Worm (Caenorhabditis elegans) whole organism, early embryonic: ENCODE measurements around the gene T19H5.4.

Experiments
- B0310.2 ChIP-seq: sonication (generic microtip); optimal IDR thresholded peaks from 2 replicates; lab custom pipeline; 2016; ENCODE audit warnings: mild to moderate bottlenecking, missing genetic modification characterization, missing compliant biosample characterization
- F13C5.2 ChIP-seq: sonication (generic microtip); optimal IDR thresholded peaks from 2 replicates; lab custom pipeline; 2017; ENCODE audit warnings: mild to moderate bottlenecking, missing genetic modification characterization, inconsistent platforms, missing compliant biosample characterization
- aly-1 ChIP-seq: sonication (generic microtip); optimal IDR thresholded peaks from 2 replicates; lab custom pipeline; 2016; ENCODE audit warnings: missing genetic modification characterization, missing compliant biosample characterization
- ama-1 ChIP-seq: fragments of 150-350 bp; optimal IDR thresholded peaks from 2 replicates; lab custom pipeline; 2014
- ceh-13 ChIP-seq: fragments of 200-800 bp; sonication (Bioruptor generic); optimal IDR thresholded peaks from 2 replicates; lab custom pipeline; 2018; ENCODE audit warnings: mild to moderate bottlenecking, missing genetic modification characterization, missing compliant biosample characterization
- ceh-36 ChIP-seq: sonication (generic microtip); optimal IDR thresholded peaks from 2 replicates; lab custom pipeline; 2016; ENCODE audit warnings: missing genetic modification characterization, inconsistent platforms, missing compliant biosample characterization
- ets-7 ChIP-seq: sonication (generic microtip); optimal IDR thresholded peaks from 2 replicates; lab custom pipeline; 2016; ENCODE audit warnings: missing genotype, missing genetic modification characterization, missing compliant biosample characterization
- flt-1 ChIP-seq: fragments of 200-800 bp; sonication (Bioruptor generic); IDR thresholded peaks from 2 replicates; pipeline ENCODE4 v1.3.6; 2022; ENCODE audit warnings: missing genetic modification characterization, missing compliant biosample characterization
- hmbx-1 ChIP-seq: sonication (generic microtip); optimal IDR thresholded peaks from 2 replicates; lab custom pipeline; 2016; ENCODE audit warnings: mild to moderate bottlenecking, missing genetic modification characterization, missing compliant biosample characterization
- hmg-4 ChIP-seq: fragments of 200-800 bp; sonication (Bioruptor generic); optimal IDR thresholded peaks from 2 replicates; lab custom pipeline; 2018; ENCODE audit warnings: mild to moderate bottlenecking, missing genetic modification characterization, missing compliant biosample characterization
- hnd-1 ChIP-seq: sonication (generic microtip); optimal IDR thresholded peaks from 2 replicates; lab custom pipeline; 2016; ENCODE audit warnings: missing genetic modification characterization, missing compliant biosample characterization
- pes-1 ChIP-seq: fragments of 200-800 bp; sonication (Bioruptor generic); IDR thresholded peaks from 2 replicates; pipeline ENCODE4 v1.3.6; 2022; ENCODE audit warnings: missing genetic modification reagents, missing genetic modification characterization, missing compliant biosample characterization
- scrt-1 ChIP-seq: fragments of 200-800 bp; sonication (Bioruptor generic); IDR thresholded peaks from 2 replicates; pipeline ENCODE4 v1.3.6; 2022; ENCODE audit warnings: missing genetic modification characterization, missing compliant biosample characterization
- sea-1 ChIP-seq: fragments of 200-800 bp; sonication (Bioruptor generic); conservative IDR thresholded peaks from 2 replicates; pipeline ENCODE4 v1.3.6; 2022; ENCODE audit warnings: missing genetic modification characterization, missing compliant biosample characterization
- tbx-11 ChIP-seq: fragments of 200-800 bp; sonication (Bioruptor generic); IDR thresholded peaks from 2 replicates; pipeline ENCODE4 v1.3.6; 2022; ENCODE audit warnings: missing genetic modification characterization, missing compliant biosample characterization
- tbx-37 ChIP-seq: fragments of 200-800 bp; sonication (Bioruptor generic); conservative IDR thresholded peaks from 2 replicates; pipeline ENCODE4 v1.3.6; 2022; ENCODE audit warnings: missing genetic modification reagents, missing genetic modification characterization, missing compliant biosample characterization
- tra-4 ChIP-seq: sonication (generic microtip); optimal IDR thresholded peaks from 2 replicates; lab custom pipeline; 2017; ENCODE audit warnings: missing genetic modification characterization, missing compliant biosample characterization

T19H5.4 gene

ce11 chrII:9516836-9517235, 29.6 kb upstream of the T19H5.4 start, which contains the start of gene gcy-1:
TSS of gene gcy-1 (minus strand) at chrII:9516936.
- no peak for TF ChIP-seq scrt-1 (GFP tag; lab: Robert Waterston, UW)
- no peak for TF ChIP-seq ceh-36 (tag; lab: Kevin White, UChicago)
- TF ChIP-seq hnd-1 = no peak
- TF ChIP-seq ama-1 (lab: Kevin White, UChicago) = no peak
- no peak for TF ChIP-seq flt-1 (GFP tag; lab: Robert Waterston, UW)
- TF ChIP-seq hmg-4 = no peak
- TF ChIP-seq ceh-13 = no peak
- TF ChIP-seq sea-1 (GFP tag; lab: Robert Waterston, UW) = no peak
- TF ChIP-seq B0310.2 (tag; lab: Kevin White, UChicago) = no peak
- TF ChIP-seq ets-7 (tag; lab: Kevin White, UChicago) = no peak
- TF ChIP-seq tbx-11 (GFP tag; lab: Robert Waterston, UW) = no peak
- TF ChIP-seq tra-4 (tag; lab: Kevin White, UChicago) = no peak
- no peak for TF ChIP-seq hmbx-1
- TF ChIP-seq aly-1 (tag; lab: Kevin White, UChicago) = no peak

- TF ChIP-seq aly-1 (tag; lab: Kevin White, UChicago) (no peak), hmg-4 (no peak), ceh-36 (tag; lab: Kevin White, UChicago) (no peak), ets-7 (tag; lab: Kevin White, UChicago) (no peak), sea-1 (GFP tag; lab: Robert Waterston, UW) (no peak), pes-1 (GFP tag; lab: Robert Waterston, UW) (no peak), F13C5.2 (tag; lab: Kevin White, UChicago) (no peak), ama-1 (lab: Kevin White, UChicago) (no peak), B0310.2 (tag; lab: Kevin White, UChicago) (no peak), tbx-11 (GFP tag; lab: Robert Waterston, UW) (no peak), hmbx-1 (no peak), tbx-37 (no peak), flt-1 (GFP tag; lab: Robert Waterston, UW) (no peak), tra-4 (tag; lab: Kevin White, UChicago) (no peak)
These were observed 20.0 kb upstream of the T19H5.4 start, which contains the start of gene gcy-3 for ce11 chrII:9507181-9507580. TSS of gene gcy-3 (minus strand) at chrII:9507281.

ce11 chrII:9501955-9502354, 14.8 kb upstream of the T19H5.4 start:
- no peak for TF ChIP-seq aly-1 (tag; lab: Kevin White, UChicago)
- no peak for TF ChIP-seq ets-7 (tag; lab: Kevin White, UChicago)
- no peak for TF ChIP-seq B0310.2 (tag; lab: Kevin White, UChicago)
- TF ChIP-seq sea-1 (GFP tag; lab: Robert Waterston, UW) = no peak
- no peak for TF ChIP-seq ama-1 (lab: Kevin White, UChicago)
- TF ChIP-seq pes-1 (GFP tag; lab: Robert Waterston, UW) = no peak
- TF ChIP-seq flt-1 (GFP tag; lab: Robert Waterston, UW) = no peak
- no peak for TF ChIP-seq tbx-37
- TF ChIP-seq F13C5.2 (tag; lab: Kevin White, UChicago) = no peak
- TF ChIP-seq hmg-4 = no peak
- no peak for TF ChIP-seq hmbx-1
- no peak for TF ChIP-seq tra-4 (tag; lab: Kevin White, UChicago)

ce11 chrII:9500926-9501325, 13.7 kb upstream of the T19H5.4 start:
- TF ChIP-seq ama-1 (lab: Kevin White, UChicago) (no peak), tbx-11 (GFP tag; lab: Robert Waterston, UW) (no peak), hmbx-1 (no peak), scrt-1 (GFP tag; lab: Robert Waterston, UW) (no peak), hmg-4 (no peak), ets-7 (tag; lab: Kevin White, UChicago) (no peak), tbx-37 (no peak), sea-1 (GFP tag; lab: Robert Waterston, UW) (no peak), tra-4 (tag; lab: Kevin White, UChicago) (no peak), hnd-1 (no peak)

- TF ChIP-seq pes-1 (GFP tag; lab: Robert Waterston, UW) (no peak), B0310.2 (tag; lab: Kevin White, UChicago) (no peak), tbx-37 (no peak)
These were observed 11.4 kb upstream of the T19H5.4 start for ce11 chrII:9498589-9498988.

- TF ChIP-seq hmbx-1 (no peak), ets-7 (tag; lab: Kevin White, UChicago) (no peak), aly-1 (tag; lab: Kevin White, UChicago) (no peak), tbx-37 (no peak), ceh-13 (no peak), pes-1 (GFP tag; lab: Robert Waterston, UW) (no peak), tra-4 (tag; lab: Kevin White, UChicago) (no peak), hmg-4 (no peak), sea-1 (GFP tag; lab: Robert Waterston, UW) (no peak), ceh-36 (tag; lab: Kevin White, UChicago) (no peak), ama-1 (lab: Kevin White, UChicago) (no peak), scrt-1 (GFP tag; lab: Robert Waterston, UW) (no peak)
These were observed 10.1 kb upstream of the T19H5.4 start for ce11 chrII:9497309-9497708.

- TF ChIP-seq flt-1 (GFP tag; lab: Robert Waterston, UW) (no peak), scrt-1 (GFP tag; lab: Robert Waterston, UW) (no peak), aly-1 (tag; lab: Kevin White, UChicago) (no peak), ets-7 (tag; lab: Kevin White, UChicago) (no peak), tbx-37 (no peak)
These were observed 6.3 kb upstream of the T19H5.4 start for ce11 chrII:9493242-9494058.
